Worm (Caenorhabditis elegans): ENCODE results near the gene acr-16.

DNA sequence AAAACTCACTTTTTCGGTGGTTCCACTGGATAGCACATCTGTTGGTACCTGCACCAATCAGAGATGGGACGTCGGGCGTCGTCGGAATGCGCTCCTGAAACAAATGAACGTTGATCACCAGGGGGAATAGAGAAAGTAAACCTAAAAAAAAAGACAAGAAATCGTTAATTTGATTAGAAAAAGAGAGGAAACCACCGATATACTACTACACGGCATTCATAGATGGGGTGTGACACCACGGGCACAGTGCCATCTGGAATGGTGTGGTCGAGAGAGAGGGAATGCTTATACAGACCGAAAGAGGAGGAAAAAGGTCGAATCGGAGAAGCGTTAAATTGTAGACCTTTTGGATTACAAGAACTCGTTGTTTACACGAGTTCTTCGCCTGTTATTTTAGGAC is 27.1 kb downstream of the acr-16 start, which contains the start of gene C10B5.3:
- TF ChIP-seq him-1 (tag; optimal IDR thresholded peaks at IDR 0.05) (no peak), dao-5 (tag; optimal IDR thresholded peaks at IDR 0.05) (no peak)
